Fruit fly (Drosophila melanogaster) whole organism, prepupa: ENCODE data around the gene Vago.

ENCODE experiments used
- CG11294 ChIP-seq: fragments of 200-800 bp; sonication (Bioruptor generic); IDR thresholded peaks from 2 replicates; pipeline ENCODE4 v1.3.6; 2022; ENCODE audit warnings: missing biosample characterization, missing genetic modification characterization
- CG15336 ChIP-seq: fragments of 200-800 bp; sonication (Bioruptor generic); IDR thresholded peaks from 2 replicates; pipeline ENCODE4 v1.3.6; 2022; ENCODE audit warnings: missing biosample characterization, missing genetic modification characterization
- CG16779 ChIP-seq: fragments of 200-800 bp; sonication (Bioruptor generic); optimal IDR thresholded peaks from 3 replicates; lab custom pipeline; 2017; ENCODE audit warnings: missing biosample characterization, mild to moderate bottlenecking, missing genetic modification characterization
- CG31627 ChIP-seq: fragments of 200-800 bp; sonication (Bioruptor generic); optimal IDR thresholded peaks from 3 replicates; lab custom pipeline; 2016; ENCODE audit warnings: missing biosample characterization, missing genetic modification characterization
- CG7368 ChIP-seq: fragments of 200-800 bp; sonication (Bioruptor generic); optimal IDR thresholded peaks from 3 replicates; lab custom pipeline; 2016; ENCODE audit warnings: missing biosample characterization, missing genetic modification characterization
- Eip78C ChIP-seq: fragments of 200-800 bp; sonication (Bioruptor generic); peaks from one replicate; lab custom pipeline; 2016; ENCODE audit warnings: missing biosample characterization, missing genetic modification characterization
- Eip93F ChIP-seq: fragments of 200-800 bp; sonication (Bioruptor generic); optimal IDR thresholded peaks from 2 replicates; lab custom pipeline; 2016; ENCODE audit warnings: missing biosample characterization, mild to moderate bottlenecking, missing genetic modification characterization
- Gug ChIP-seq: fragments of 200-800 bp; sonication (Bioruptor generic); IDR thresholded peaks from 2 replicates; pipeline ENCODE4 v1.3.6; 2022; ENCODE audit warnings: missing biosample characterization, missing genetic modification characterization
- OdsH ChIP-seq: fragments of 200-800 bp; sonication (Bioruptor generic); optimal IDR thresholded peaks from 3 replicates; lab custom pipeline; 2016; ENCODE audit warnings: missing biosample characterization, missing genetic modification characterization
- Sox14 ChIP-seq: fragments of 200-800 bp; sonication (Bioruptor generic); optimal IDR thresholded peaks from 3 replicates; lab custom pipeline; 2016; ENCODE audit warnings: missing biosample characterization, missing genetic modification characterization
- achi ChIP-seq: fragments of 200-800 bp; sonication (Bioruptor generic); optimal IDR thresholded peaks from 3 replicates; lab custom pipeline; 2016; ENCODE audit warnings: missing biosample characterization, missing genetic modification characterization
- dsx ChIP-seq: fragments of 200-800 bp; optimal IDR thresholded peaks from 3 replicates; lab custom pipeline; 2019; ENCODE audit warnings: missing biosample characterization, mild to moderate bottlenecking, missing genetic modification characterization, moderate library complexity; ENCODE audit not compliant: poor library complexity, severe bottlenecking
- svp ChIP-seq: fragments of 200-800 bp; sonication (Bioruptor generic); peaks from one replicate; lab custom pipeline; 2016; ENCODE audit warnings: missing biosample characterization, missing genetic modification characterization
- topi ChIP-seq: fragments of 200-800 bp; sonication (Bioruptor generic); optimal IDR thresholded peaks from 3 replicates; lab custom pipeline; 2016; ENCODE audit warnings: missing biosample characterization, missing genetic modification characterization

- TF ChIP-seq Sox14, result no peak
- no peak for TF ChIP-seq CG16779 (tag; lab: Kevin White, UChicago)
- TF ChIP-seq CG7368 (GFP tag; lab: Kevin White, UChicago), result no peak
- TF ChIP-seq CG15336, result no peak
- TF ChIP-seq Eip78C (GFP tag; lab: Kevin White, UChicago), result no peak
- no peak for TF ChIP-seq achi
- no peak for TF ChIP-seq CG31627
- no peak for TF ChIP-seq OdsH (GFP tag; lab: Kevin White, UChicago)
- no peak for TF ChIP-seq topi (GFP tag; lab: Kevin White, UChicago)
- TF ChIP-seq svp (GFP tag; lab: Kevin White, UChicago), result no peak
- no peak for TF ChIP-seq dsx (GFP tag; lab: Kevin White, UChicago)
- TF ChIP-seq Gug (GFP tag; lab: Robert Waterston, UW), result no peak
- TF ChIP-seq Eip93F, result no peak
- no peak for TF ChIP-seq CG11294 (GFP tag; lab: Robert Waterston, UW)
Observed at dm6 chrX:11039788-11040187, 49.3 kb upstream of the Vago start, which contains the start of gene vex.
